Worm (Caenorhabditis elegans) whole organism, L3 larva: ENCODE results near the gene parn-2.

Experiments
- nfya-1 ChIP-seq: sonication (generic microtip); optimal IDR thresholded peaks from 2 replicates; lab custom pipeline; 2017; ENCODE audit warnings: missing genetic modification characterization, mild to moderate bottlenecking, missing compliant biosample characterization, antibody characterized with exemption, moderate library complexity; ENCODE audit not compliant: insufficient read depth
- unc-39 ChIP-seq: sonication (generic microtip); optimal IDR thresholded peaks from 4 replicates; lab custom pipeline; 2017; ENCODE audit warnings: missing biosample characterization, missing genetic modification characterization
- unc-62 ChIP-seq: fragments of 150-350 bp; sonication (generic microtip); optimal IDR thresholded peaks from 4 replicates; lab custom pipeline; 2014; ENCODE audit warnings: missing biosample characterization, missing genetic modification reagents, missing genetic modification characterization

- TF ChIP-seq nfya-1 (no peak), unc-62 (GFP tag; lab: Kevin White, UChicago) (no peak), unc-39 (tag; lab: Kevin White, UChicago) (no peak)
Observed at ce11 chrII:12284045-12284444, 27.6 kb upstream of the parn-2 start.
